Fruit fly (Drosophila melanogaster) whole organism, prepupa: ENCODE data around the gene Atg18a.
A peak's percentile ranks its signal among the peaks of the same experiment; 100 is the strongest.

Source experiments
- Blimp-1 ChIP-seq: fragments of 200-800 bp; sonication (Bioruptor generic); optimal IDR thresholded peaks from 3 replicates; lab custom pipeline; 2017; ENCODE audit warnings: missing biosample characterization, missing genetic modification characterization, mild to moderate bottlenecking, moderate library complexity, missing genetic modification reagents
- CG10669 ChIP-seq: fragments of 200-800 bp; sonication (Bioruptor generic); optimal IDR thresholded peaks from 3 replicates; lab custom pipeline; 2018; ENCODE audit warnings: missing biosample characterization, mild to moderate bottlenecking, missing genetic modification characterization, moderate library complexity
- CG11762 ChIP-seq: fragments of 200-800 bp; sonication (Bioruptor generic); optimal IDR thresholded peaks from 3 replicates; lab custom pipeline; 2016; ENCODE audit warnings: missing biosample characterization, missing genetic modification characterization; ENCODE audit not compliant: insufficient read depth
- CG15336 ChIP-seq: fragments of 200-800 bp; sonication (Bioruptor generic); IDR thresholded peaks from 2 replicates; pipeline ENCODE4 v1.3.6; 2022; ENCODE audit warnings: missing biosample characterization, missing genetic modification characterization
- CG1621 ChIP-seq: fragments of 200-800 bp; sonication (Bioruptor generic); optimal IDR thresholded peaks from 3 replicates; lab custom pipeline; 2018; ENCODE audit warnings: missing biosample characterization, mild to moderate bottlenecking, missing genetic modification characterization
- CG16779 ChIP-seq: fragments of 200-800 bp; sonication (Bioruptor generic); optimal IDR thresholded peaks from 3 replicates; lab custom pipeline; 2017; ENCODE audit warnings: missing biosample characterization, mild to moderate bottlenecking, missing genetic modification characterization
- CG3032 ChIP-seq: fragments of 200-800 bp; optimal IDR thresholded peaks from 2 replicates; lab custom pipeline; 2019; ENCODE audit warnings: missing biosample characterization, mild to moderate bottlenecking, missing genetic modification characterization, moderate library complexity
- CG32006 ChIP-seq: fragments of 200-800 bp; sonication (Bioruptor generic); optimal IDR thresholded peaks from 3 replicates; lab custom pipeline; 2017; ENCODE audit warnings: missing biosample characterization, mild to moderate bottlenecking, missing genetic modification characterization
- CG4318 ChIP-seq: fragments of 200-800 bp; sonication (Bioruptor generic); optimal IDR thresholded peaks from 3 replicates; lab custom pipeline; 2017; ENCODE audit warnings: missing biosample characterization, mild to moderate bottlenecking, missing genetic modification characterization
- CG6163 ChIP-seq: fragments of 200-800 bp; sonication (Bioruptor generic); IDR thresholded peaks from 3 replicates; pipeline ENCODE4 v1.3.6; 2022; ENCODE audit warnings: missing biosample characterization, missing genetic modification characterization
- CG6276 ChIP-seq: fragments of 200-800 bp; sonication (Bioruptor generic); optimal IDR thresholded peaks from 2 replicates; lab custom pipeline; 2017; ENCODE audit warnings: missing biosample characterization, mild to moderate bottlenecking, missing genetic modification characterization
- CG6808 ChIP-seq: fragments of 200-800 bp; sonication (Bioruptor generic); optimal IDR thresholded peaks from 3 replicates; lab custom pipeline; 2017; ENCODE audit warnings: missing biosample characterization, missing genetic modification characterization, mild to moderate bottlenecking, moderate library complexity, missing genetic modification reagents
- CG6854 ChIP-seq: fragments of 200-800 bp; sonication (Bioruptor generic); optimal IDR thresholded peaks from 2 replicates; lab custom pipeline; 2017; ENCODE audit warnings: missing biosample characterization, mild to moderate bottlenecking, missing genetic modification characterization
- CG7368 ChIP-seq: fragments of 200-800 bp; sonication (Bioruptor generic); optimal IDR thresholded peaks from 3 replicates; lab custom pipeline; 2016; ENCODE audit warnings: missing biosample characterization, missing genetic modification characterization
- CG8119 ChIP-seq: fragments of 200-800 bp; sonication (Bioruptor generic); IDR thresholded peaks from 3 replicates; pipeline ENCODE4 v1.3.6; 2022; ENCODE audit warnings: missing biosample characterization, missing genetic modification characterization
- CG9139 ChIP-seq: fragments of 200-800 bp; sonication (Bioruptor generic); optimal IDR thresholded peaks from 3 replicates; lab custom pipeline; 2017; ENCODE audit warnings: missing biosample characterization, mild to moderate bottlenecking, missing genetic modification characterization
- Eip75B ChIP-seq: fragments of 200-800 bp; sonication (Bioruptor generic); optimal IDR thresholded peaks from 3 replicates; lab custom pipeline; 2016; ENCODE audit warnings: missing biosample characterization, missing genetic modification characterization
- Eip93F ChIP-seq: fragments of 200-800 bp; sonication (Bioruptor generic); optimal IDR thresholded peaks from 2 replicates; lab custom pipeline; 2016; ENCODE audit warnings: missing biosample characterization, mild to moderate bottlenecking, missing genetic modification characterization
- Ets96B ChIP-seq: fragments of 200-800 bp; optimal IDR thresholded peaks from 2 replicates; lab custom pipeline; 2019; ENCODE audit warnings: missing biosample characterization, mild to moderate bottlenecking, missing genetic modification characterization, moderate library complexity
- Hr39 ChIP-seq: fragments of 200-800 bp; sonication (Bioruptor generic); optimal IDR thresholded peaks from 2 replicates; lab custom pipeline; 2016; ENCODE audit warnings: missing biosample characterization, missing genetic modification characterization
- Hr4 ChIP-seq: fragments of 200-800 bp; sonication (Bioruptor generic); optimal IDR thresholded peaks from 3 replicates; lab custom pipeline; 2016; ENCODE audit warnings: missing biosample characterization, missing genetic modification characterization
- Met ChIP-seq: fragments of 200-800 bp; sonication (Bioruptor generic); optimal IDR thresholded peaks from 3 replicates; lab custom pipeline; 2016; ENCODE audit warnings: missing biosample characterization, missing genetic modification characterization
- OdsH ChIP-seq: fragments of 200-800 bp; sonication (Bioruptor generic); optimal IDR thresholded peaks from 3 replicates; lab custom pipeline; 2016; ENCODE audit warnings: missing biosample characterization, missing genetic modification characterization
- Smox ChIP-seq: fragments of 200-800 bp; sonication (Bioruptor generic); optimal IDR thresholded peaks from 3 replicates; lab custom pipeline; 2016; ENCODE audit warnings: missing biosample characterization, missing genetic modification characterization
- Sox102F ChIP-seq: fragments of 200-800 bp; sonication (Bioruptor generic); optimal IDR thresholded peaks from 2 replicates; lab custom pipeline; 2016; ENCODE audit warnings: missing biosample characterization, mild to moderate bottlenecking, missing genetic modification characterization
- Sox15 ChIP-seq: fragments of 200-800 bp; sonication (Bioruptor generic); optimal IDR thresholded peaks from 3 replicates; lab custom pipeline; 2016; ENCODE audit warnings: missing biosample characterization, missing genetic modification characterization
- achi ChIP-seq: fragments of 200-800 bp; sonication (Bioruptor generic); optimal IDR thresholded peaks from 3 replicates; lab custom pipeline; 2016; ENCODE audit warnings: missing biosample characterization, missing genetic modification characterization
- cyc ChIP-seq: fragments of 200-800 bp; sonication (Bioruptor generic); optimal IDR thresholded peaks from 3 replicates; lab custom pipeline; 2016; ENCODE audit warnings: missing biosample characterization, missing genetic modification characterization
- dac ChIP-seq: fragments of 200-800 bp; sonication (Bioruptor generic); optimal IDR thresholded peaks from 2 replicates; lab custom pipeline; 2017; ENCODE audit warnings: missing biosample characterization, mild to moderate bottlenecking, missing genetic modification characterization
- dsx ChIP-seq: fragments of 200-800 bp; optimal IDR thresholded peaks from 3 replicates; lab custom pipeline; 2019; ENCODE audit warnings: missing biosample characterization, mild to moderate bottlenecking, missing genetic modification characterization, moderate library complexity; ENCODE audit not compliant: poor library complexity, severe bottlenecking
- eg ChIP-seq: fragments of 200-800 bp; sonication (Bioruptor generic); IDR thresholded peaks from 3 replicates; pipeline ENCODE4 v1.3.6; 2022; ENCODE audit warnings: missing biosample characterization, missing genetic modification characterization
- esn ChIP-seq: fragments of 200-800 bp; sonication (Bioruptor generic); optimal IDR thresholded peaks from 2 replicates; lab custom pipeline; 2016; ENCODE audit warnings: missing biosample characterization, mild to moderate bottlenecking, missing genetic modification characterization, moderate library complexity
- fd59A ChIP-seq: fragments of 200-800 bp; sonication (Bioruptor generic); optimal IDR thresholded peaks from 2 replicates; lab custom pipeline; 2017; ENCODE audit warnings: missing biosample characterization, mild to moderate bottlenecking, missing genetic modification characterization, missing genetic modification reagents
- lz ChIP-seq: fragments of 200-800 bp; sonication (Bioruptor generic); optimal IDR thresholded peaks from 3 replicates; lab custom pipeline; 2016; ENCODE audit warnings: missing biosample characterization, missing genetic modification characterization
- salr ChIP-seq, 2 experiments: fragments of 200-800 bp; sonication (Bioruptor generic); optimal IDR thresholded peaks; 3 replicates each; lab custom pipeline; 2016 to 2018; ENCODE audit warnings: missing biosample characterization in 2 of 2, missing genetic modification characterization in 2 of 2, mild to moderate bottlenecking in 1 of 2
- spab ChIP-seq: fragments of 200-800 bp; sonication (Bioruptor generic); optimal IDR thresholded peaks from 2 replicates; lab custom pipeline; 2017; ENCODE audit warnings: missing biosample characterization, mild to moderate bottlenecking, missing genetic modification characterization, missing genetic modification reagents
- ss ChIP-seq, 2 experiments: fragments of 200-800 bp; sonication (Bioruptor generic); optimal IDR thresholded peaks; 2 replicates in 1 of 2; 3 replicates in 1 of 2; lab custom pipeline; 2017 to 2018; ENCODE audit warnings: mild to moderate bottlenecking in 2 of 2, missing biosample characterization in 2 of 2, missing genetic modification characterization in 2 of 2, moderate library complexity in 1 of 2
- svp ChIP-seq: fragments of 200-800 bp; sonication (Bioruptor generic); peaks from one replicate; lab custom pipeline; 2016; ENCODE audit warnings: missing biosample characterization, missing genetic modification characterization

Atg18a gene

dm6 chr3L:8197779-8198279 is 11.2 kb downstream of the Atg18a start, which contains the start of the genes UbcE2M and Dhps (continued):
- peak; percentile 69 for TF ChIP-seq CG3032 (tag; lab: Kevin White, UChicago)
- TF ChIP-seq CG9139 (GFP tag; lab: Kevin White, UChicago) = no peak
- peak; percentile 69 for TF ChIP-seq cyc (GFP tag; lab: Kevin White, UChicago)
- TF ChIP-seq Blimp-1 (GFP tag; lab: Kevin White, UChicago) = peak; percentile 58
- TF ChIP-seq Sox15 (GFP tag; lab: Kevin White, UChicago) = peak; percentile 76
- no peak for TF ChIP-seq dsx (GFP tag; lab: Kevin White, UChicago)
- TF ChIP-seq CG7368 (GFP tag; lab: Kevin White, UChicago) = no peak
- TF ChIP-seq esn (GFP tag; lab: Kevin White, UChicago) = peak; percentile 63
- TF ChIP-seq Smox (GFP tag; lab: Kevin White, UChicago) = no peak
- TF ChIP-seq lz (GFP tag; lab: Kevin White, UChicago) = peak; percentile 73
- peak; percentile 62; the same call in 1 of the 3 replicates for TF ChIP-seq CG6163 (GFP tag; lab: Robert Waterston, UW)
- TF ChIP-seq Met = no peak
- TF ChIP-seq spab (GFP tag; lab: Kevin White, UChicago) = no peak
- TF ChIP-seq CG6808 (GFP tag; lab: Kevin White, UChicago) = no peak
- TF ChIP-seq dac (GFP tag; lab: Kevin White, UChicago) = no peak
- no peak for TF ChIP-seq CG6276 (GFP tag; lab: Kevin White, UChicago)
- TF ChIP-seq fd59A = no peak
- TF ChIP-seq CG15336 (GFP tag; lab: Robert Waterston, UW) = peak; percentile 55
- peak in 1 of 2 experiments; percentile 6 for TF ChIP-seq salr (GFP tag; optimal IDR thresholded peaks at IDR 0.05; lab: Kevin White, UChicago)
- no peak for TF ChIP-seq ss (GFP tag; optimal IDR thresholded peaks at IDR 0.05; lab: Kevin White, UChicago)
- TF ChIP-seq Eip75B = no peak
- peak; percentile 10 for TF ChIP-seq Eip93F (GFP tag; lab: Kevin White, UChicago)
- no peak for TF ChIP-seq OdsH
- peak; percentile 20 for TF ChIP-seq achi (GFP tag; lab: Kevin White, UChicago)

dm6 chr3L:8202317-8202842 is 15.7 kb downstream of the Atg18a start, which contains the start of the genes CG7366 and CG13679:
Gene CG7366 (minus strand): TSS chr3L:8202417.
Gene CG13679 (plus strand): TSS chr3L:8202792.
- TF ChIP-seq CG1621 (tag; lab: Kevin White, UChicago) (no peak), svp (GFP tag; lab: Kevin White, UChicago) (no peak), CG10669 (no peak), Ets96B (tag; lab: Kevin White, UChicago) (no peak), Sox102F (no peak), CG32006 (no peak), cyc (GFP tag; lab: Kevin White, UChicago) (no peak), Hr4 (GFP tag; lab: Kevin White, UChicago) (no peak), CG6854 (no peak), eg (GFP tag; lab: Robert Waterston, UW) (no peak), Hr39 (no peak), fd59A (no peak), CG11762 (GFP tag; lab: Kevin White, UChicago) (no peak), salr (GFP tag; optimal IDR thresholded peaks at IDR 0.05; lab: Kevin White, UChicago) (no peak), CG4318 (GFP tag; lab: Kevin White, UChicago) (no peak), CG7368 (GFP tag; lab: Kevin White, UChicago) (no peak), CG16779 (tag; lab: Kevin White, UChicago) (no peak), CG8119 (no peak)
